Worm (Caenorhabditis elegans) whole organism, early embryonic: ENCODE data around the gene K02D10.3.

Experiments
- aly-1 ChIP-seq: sonication (generic microtip); optimal IDR thresholded peaks from 2 replicates; lab custom pipeline; 2016; ENCODE audit warnings: missing genetic modification characterization, missing compliant biosample characterization
- ama-1 ChIP-seq: fragments of 150-350 bp; optimal IDR thresholded peaks from 2 replicates; lab custom pipeline; 2014
- ceh-13 ChIP-seq: fragments of 200-800 bp; sonication (Bioruptor generic); optimal IDR thresholded peaks from 2 replicates; lab custom pipeline; 2018; ENCODE audit warnings: mild to moderate bottlenecking, missing genetic modification characterization, missing compliant biosample characterization
- ceh-36 ChIP-seq: sonication (generic microtip); optimal IDR thresholded peaks from 2 replicates; lab custom pipeline; 2016; ENCODE audit warnings: missing genetic modification characterization, inconsistent platforms, missing compliant biosample characterization
- ets-7 ChIP-seq: sonication (generic microtip); optimal IDR thresholded peaks from 2 replicates; lab custom pipeline; 2016; ENCODE audit warnings: missing genotype, missing genetic modification characterization, missing compliant biosample characterization
- flt-1 ChIP-seq: fragments of 200-800 bp; sonication (Bioruptor generic); IDR thresholded peaks from 2 replicates; pipeline ENCODE4 v1.3.6; 2022; ENCODE audit warnings: missing genetic modification characterization, missing compliant biosample characterization
- hmbx-1 ChIP-seq: sonication (generic microtip); optimal IDR thresholded peaks from 2 replicates; lab custom pipeline; 2016; ENCODE audit warnings: mild to moderate bottlenecking, missing genetic modification characterization, missing compliant biosample characterization
- hmg-4 ChIP-seq: fragments of 200-800 bp; sonication (Bioruptor generic); optimal IDR thresholded peaks from 2 replicates; lab custom pipeline; 2018; ENCODE audit warnings: mild to moderate bottlenecking, missing genetic modification characterization, missing compliant biosample characterization
- hnd-1 ChIP-seq: sonication (generic microtip); optimal IDR thresholded peaks from 2 replicates; lab custom pipeline; 2016; ENCODE audit warnings: missing genetic modification characterization, missing compliant biosample characterization
- scrt-1 ChIP-seq: fragments of 200-800 bp; sonication (Bioruptor generic); IDR thresholded peaks from 2 replicates; pipeline ENCODE4 v1.3.6; 2022; ENCODE audit warnings: missing genetic modification characterization, missing compliant biosample characterization
- sea-1 ChIP-seq: fragments of 200-800 bp; sonication (Bioruptor generic); conservative IDR thresholded peaks from 2 replicates; pipeline ENCODE4 v1.3.6; 2022; ENCODE audit warnings: missing genetic modification characterization, missing compliant biosample characterization
- tbx-11 ChIP-seq: fragments of 200-800 bp; sonication (Bioruptor generic); IDR thresholded peaks from 2 replicates; pipeline ENCODE4 v1.3.6; 2022; ENCODE audit warnings: missing genetic modification characterization, missing compliant biosample characterization
- tbx-37 ChIP-seq: fragments of 200-800 bp; sonication (Bioruptor generic); conservative IDR thresholded peaks from 2 replicates; pipeline ENCODE4 v1.3.6; 2022; ENCODE audit warnings: missing genetic modification reagents, missing genetic modification characterization, missing compliant biosample characterization
- tra-4 ChIP-seq: sonication (generic microtip); optimal IDR thresholded peaks from 2 replicates; lab custom pipeline; 2017; ENCODE audit warnings: missing genetic modification characterization, missing compliant biosample characterization

- TF ChIP-seq ama-1 (lab: Kevin White, UChicago) (no peak), sea-1 (GFP tag; lab: Robert Waterston, UW) (no peak), hmg-4 (GFP tag; lab: Kevin White, UChicago) (no peak), flt-1 (GFP tag; lab: Robert Waterston, UW) (no peak), ets-7 (tag; lab: Kevin White, UChicago) (no peak), tra-4 (tag; lab: Kevin White, UChicago) (no peak), hnd-1 (tag; lab: Kevin White, UChicago) (no peak), ceh-13 (GFP tag; lab: Kevin White, UChicago) (no peak), hmbx-1 (no peak), scrt-1 (no peak), aly-1 (tag; lab: Kevin White, UChicago) (no peak), tbx-11 (GFP tag; lab: Robert Waterston, UW) (no peak), ceh-36 (tag; lab: Kevin White, UChicago) (no peak), tbx-37 (GFP tag; lab: Robert Waterston, UW) (no peak)
Measured at ce11 chrIII:8739126-8739525, 32.6 kb downstream of the K02D10.3 start.
